Worm (Caenorhabditis elegans) whole organism, young adult: ENCODE measurements around the gene gbf-1.

Experiments used
- B0261.1 ChIP-seq: sonication (generic microtip); optimal IDR thresholded peaks from 2 replicates; lab custom pipeline; 2016; ENCODE audit warnings: mild to moderate bottlenecking, missing genetic modification characterization, moderate library complexity, missing compliant biosample characterization
- C06A6.2 ChIP-seq: fragments of 200-800 bp; sonication (Bioruptor generic); conservative IDR thresholded peaks from 2 replicates; pipeline ENCODE4 v1.3.6; 2022; ENCODE audit warnings: missing genetic modification characterization, missing compliant biosample characterization
- C17E4.6 ChIP-seq: fragments of 200-800 bp; sonication (Bioruptor generic); IDR thresholded peaks from 2 replicates; pipeline ENCODE4 v1.3.6; 2022; ENCODE audit warnings: missing genetic modification reagents, missing genetic modification characterization, missing compliant biosample characterization
- F10E7.11 ChIP-seq: sonication (generic microtip); optimal IDR thresholded peaks from 2 replicates; lab custom pipeline; 2017; ENCODE audit warnings: mild to moderate bottlenecking, missing genetic modification characterization, moderate library complexity, missing compliant biosample characterization
- F23B12.7 ChIP-seq: sonication (generic microtip); optimal IDR thresholded peaks from 2 replicates; lab custom pipeline; 2017; ENCODE audit warnings: missing genetic modification characterization, mild to moderate bottlenecking, missing compliant biosample characterization, antibody characterized with exemption, moderate library complexity; ENCODE audit not compliant: insufficient read depth
- F39B2.1 ChIP-seq: fragments of 200-800 bp; sonication (Bioruptor generic); IDR thresholded peaks from 2 replicates; pipeline ENCODE4 v1.3.6; 2022; ENCODE audit warnings: missing genetic modification reagents, missing genetic modification characterization, missing compliant biosample characterization
- F55B11.4 ChIP-seq: sonication (generic microtip); optimal IDR thresholded peaks from 2 replicates; lab custom pipeline; 2016; ENCODE audit warnings: missing compliant biosample characterization, missing genetic modification characterization, borderline replicate concordance; ENCODE audit not compliant: insufficient read depth
- F57A8.1 ChIP-seq: fragments of 200-800 bp; sonication (Bioruptor generic); optimal IDR thresholded peaks from 2 replicates; lab custom pipeline; 2018; ENCODE audit warnings: mild to moderate bottlenecking, missing genetic modification characterization, moderate library complexity, missing compliant biosample characterization
- K11D2.4 ChIP-seq: fragments of 200-800 bp; sonication (Bioruptor generic); IDR thresholded peaks from 2 replicates; pipeline ENCODE4 v1.3.6; 2022; ENCODE audit warnings: missing genetic modification reagents, missing genetic modification characterization, missing compliant biosample characterization
- K12H6.12 ChIP-seq: fragments of 200-800 bp; sonication (Bioruptor generic); optimal IDR thresholded peaks from 2 replicates; lab custom pipeline; 2018; ENCODE audit warnings: mild to moderate bottlenecking, missing genetic modification characterization, missing compliant biosample characterization
- Y53F4B.3 ChIP-seq: fragments of 200-800 bp; sonication (Bioruptor generic); IDR thresholded peaks from 2 replicates; pipeline ENCODE4 v1.3.6; 2022; ENCODE audit warnings: missing genetic modification reagents, missing genetic modification characterization, missing compliant biosample characterization
- Y79H2A.3 ChIP-seq: fragments of 200-800 bp; sonication (Bioruptor generic); conservative IDR thresholded peaks from 2 replicates; pipeline ENCODE4 v1.3.6; 2022; ENCODE audit warnings: missing genetic modification reagents, missing genetic modification characterization, missing compliant biosample characterization
- ZK185.1 ChIP-seq: sonication (generic microtip); optimal IDR thresholded peaks from 2 replicates; lab custom pipeline; 2016; ENCODE audit warnings: mild to moderate bottlenecking, missing genetic modification characterization, missing compliant biosample characterization; ENCODE audit not compliant: poor library complexity, severe bottlenecking
- aptf-2 ChIP-seq: fragments of 200-800 bp; sonication (Bioruptor generic); conservative IDR thresholded peaks from 2 replicates; pipeline ENCODE4 v1.3.6; 2022; ENCODE audit warnings: missing genetic modification reagents, missing genetic modification characterization, missing compliant biosample characterization
- aptf-3 ChIP-seq: fragments of 200-800 bp; sonication (Bioruptor generic); IDR thresholded peaks from 2 replicates; pipeline ENCODE4 v1.3.6; 2022; ENCODE audit warnings: missing genetic modification characterization, missing compliant biosample characterization
- atf-7 ChIP-seq: sonication (generic microtip); optimal IDR thresholded peaks from 2 replicates; lab custom pipeline; 2017; ENCODE audit warnings: mild to moderate bottlenecking, missing genetic modification characterization, missing compliant biosample characterization
- bed-2 ChIP-seq: fragments of 200-800 bp; sonication (Bioruptor generic); IDR thresholded peaks from 2 replicates; pipeline ENCODE4 v1.3.6; 2022; ENCODE audit warnings: missing genetic modification reagents, missing genetic modification characterization, missing compliant biosample characterization
- cebp-1 ChIP-seq, 2 experiments: fragments of 200-800 bp in 1 of 2; sonication (Bioruptor generic) in 1 of 2; sonication (generic microtip) in 1 of 2; IDR thresholded peaks in 1 of 2; optimal IDR thresholded peaks in 1 of 2; 2 replicates each; pipeline versions ENCODE4 v1.3.6 to Lab custom; 2017 to 2022; ENCODE audit warnings: missing compliant biosample characterization in 2 of 2, missing genetic modification characterization in 2 of 2, mild to moderate bottlenecking in 1 of 2, missing genetic modification reagents in 1 of 2, moderate library complexity in 1 of 2
- ceh-100 ChIP-seq: fragments of 200-800 bp; sonication (Bioruptor generic); IDR thresholded peaks from 2 replicates; pipeline ENCODE4 v1.3.6; 2022; ENCODE audit warnings: missing genetic modification reagents, missing genetic modification characterization, missing compliant biosample characterization
- ceh-27 ChIP-seq: fragments of 200-800 bp; sonication (Bioruptor generic); optimal IDR thresholded peaks from 2 replicates; lab custom pipeline; 2018; ENCODE audit warnings: mild to moderate bottlenecking, missing genetic modification characterization, moderate library complexity, missing compliant biosample characterization
- ceh-58 ChIP-seq: fragments of 200-800 bp; sonication (Bioruptor generic); IDR thresholded peaks from 2 replicates; pipeline ENCODE4 v1.3.6; 2022; ENCODE audit warnings: missing genetic modification characterization, missing compliant biosample characterization
- dpff-1 ChIP-seq: sonication (generic microtip); optimal IDR thresholded peaks from 2 replicates; lab custom pipeline; 2017; ENCODE audit warnings: mild to moderate bottlenecking, missing genetic modification characterization, missing compliant biosample characterization
- ekl-4 ChIP-seq: fragments of 200-800 bp; sonication (Bioruptor generic); IDR thresholded peaks from 2 replicates; pipeline ENCODE4 v1.3.6; 2022; ENCODE audit warnings: missing genetic modification reagents, missing genetic modification characterization, missing compliant biosample characterization
- ets-4 ChIP-seq: fragments of 200-800 bp; sonication (Bioruptor generic); optimal IDR thresholded peaks from 2 replicates; lab custom pipeline; 2018; ENCODE audit warnings: mild to moderate bottlenecking, missing genetic modification characterization, missing compliant biosample characterization
- gei-17 ChIP-seq: fragments of 200-800 bp; sonication (Bioruptor generic); optimal IDR thresholded peaks from 2 replicates; lab custom pipeline; 2018; ENCODE audit warnings: mild to moderate bottlenecking, missing genetic modification characterization, missing compliant biosample characterization
- hmg-1.2 ChIP-seq: fragments of 200-800 bp; sonication (Bioruptor generic); IDR thresholded peaks from 2 replicates; pipeline ENCODE4 v1.3.6; 2022; ENCODE audit warnings: missing genetic modification reagents, missing genetic modification characterization, missing compliant biosample characterization
- let-526 ChIP-seq: fragments of 200-800 bp; sonication (Bioruptor generic); IDR thresholded peaks from 2 replicates; pipeline ENCODE4 v1.3.6; 2022; ENCODE audit warnings: missing genetic modification reagents, missing genetic modification characterization, missing compliant biosample characterization
- lin-26 ChIP-seq: fragments of 200-800 bp; sonication (Bioruptor generic); IDR thresholded peaks from 2 replicates; pipeline ENCODE4 v1.3.6; 2022; ENCODE audit warnings: missing genetic modification reagents, missing genetic modification characterization, missing compliant biosample characterization
- lin-35 ChIP-seq, 3 experiments: fragments of 150-350 bp in 2 of 3; sonication (generic microtip) in 1 of 3; optimal IDR thresholded peaks; 2 replicates each; lab custom pipeline; 2014 to 2018; ENCODE audit warnings: missing biosample characterization in 3 of 3, missing genetic modification characterization in 3 of 3, missing genetic modification reagents in 3 of 3
- lin-40 ChIP-seq: sonication (generic microtip); optimal IDR thresholded peaks from 2 replicates; lab custom pipeline; 2016; ENCODE audit warnings: missing genetic modification characterization, mild to moderate bottlenecking, missing compliant biosample characterization, missing genotype, missing genetic modification reagents
- lsl-1 ChIP-seq: fragments of 200-800 bp; sonication (Bioruptor generic); optimal IDR thresholded peaks from 2 replicates; lab custom pipeline; 2018; ENCODE audit warnings: mild to moderate bottlenecking, missing genetic modification characterization, moderate library complexity, missing compliant biosample characterization
- lsy-27 ChIP-seq: sonication (generic microtip); optimal IDR thresholded peaks from 2 replicates; lab custom pipeline; 2017; ENCODE audit warnings: missing genetic modification characterization, mild to moderate bottlenecking, missing compliant biosample characterization, antibody characterized with exemption, missing genotype, borderline replicate concordance; ENCODE audit not compliant: insufficient read depth
- madf-10 ChIP-seq: sonication (generic microtip); optimal IDR thresholded peaks from 2 replicates; lab custom pipeline; 2016; ENCODE audit warnings: mild to moderate bottlenecking, missing genetic modification characterization, missing compliant biosample characterization
- mcd-1 ChIP-seq: fragments of 200-800 bp; sonication (Bioruptor generic); IDR thresholded peaks from 2 replicates; pipeline ENCODE4 v1.3.6; 2022; ENCODE audit warnings: missing genetic modification reagents, missing genetic modification characterization, missing compliant biosample characterization
- nfya-1 ChIP-seq: sonication (generic microtip); optimal IDR thresholded peaks from 2 replicates; lab custom pipeline; 2017; ENCODE audit warnings: antibody characterized with exemption, missing compliant biosample characterization, missing genetic modification characterization, borderline replicate concordance; ENCODE audit not compliant: insufficient read depth
- nfyb-1 ChIP-seq: fragments of 200-800 bp; sonication (Bioruptor generic); IDR thresholded peaks from 2 replicates; pipeline ENCODE4 v1.3.6; 2022; ENCODE audit warnings: missing genetic modification reagents, missing genetic modification characterization, missing compliant biosample characterization
- nhr-27 ChIP-seq: fragments of 200-800 bp; sonication (Bioruptor generic); optimal IDR thresholded peaks from 2 replicates; lab custom pipeline; 2018; ENCODE audit warnings: mild to moderate bottlenecking, missing genetic modification characterization, moderate library complexity, missing compliant biosample characterization
- snpc-4 ChIP-seq, 5 experiments: fragments of 150-350 bp in 1 of 5; sonication (generic microtip) in 4 of 5; optimal IDR thresholded peaks; 2 replicates each; lab custom pipeline; 2014 to 2018; ENCODE audit warnings: missing genetic modification characterization in 5 of 5, missing biosample characterization in 3 of 5, antibody characterized with exemption in 2 of 5, mild to moderate bottlenecking in 2 of 5, missing compliant biosample characterization in 2 of 5, missing genotype in 2 of 5, moderate library complexity in 2 of 5, missing genetic modification reagents in 1 of 5
- somi-1 ChIP-seq: fragments of 200-800 bp; sonication (Bioruptor generic); optimal IDR thresholded peaks from 2 replicates; lab custom pipeline; 2018; ENCODE audit warnings: mild to moderate bottlenecking, missing genetic modification characterization, missing compliant biosample characterization
- zfh-2 ChIP-seq: fragments of 200-800 bp; sonication (Bioruptor generic); conservative IDR thresholded peaks from 2 replicates; pipeline ENCODE4 v1.3.6; 2022; ENCODE audit warnings: missing genetic modification reagents, missing genetic modification characterization, missing compliant biosample characterization
- zim-3 ChIP-seq: sonication (generic microtip); optimal IDR thresholded peaks from 2 replicates; lab custom pipeline; 2017; ENCODE audit warnings: mild to moderate bottlenecking, missing genetic modification characterization, moderate library complexity, missing compliant biosample characterization
- ztf-22 ChIP-seq: fragments of 200-800 bp; sonication (Bioruptor generic); optimal IDR thresholded peaks from 2 replicates; lab custom pipeline; 2018; ENCODE audit warnings: mild to moderate bottlenecking, missing genetic modification characterization, moderate library complexity, missing compliant biosample characterization
- ztf-25 ChIP-seq: fragments of 200-800 bp; sonication (Bioruptor generic); IDR thresholded peaks from 2 replicates; pipeline ENCODE4 v1.3.6; 2022; ENCODE audit warnings: missing genetic modification reagents, missing genetic modification characterization, missing compliant biosample characterization
- ztf-26 ChIP-seq: sonication (generic microtip); optimal IDR thresholded peaks from 2 replicates; lab custom pipeline; 2017; ENCODE audit warnings: missing genetic modification characterization, missing compliant biosample characterization
- ztf-3 ChIP-seq: fragments of 200-800 bp; sonication (Bioruptor generic); optimal IDR thresholded peaks from 2 replicates; lab custom pipeline; 2018; ENCODE audit warnings: mild to moderate bottlenecking, missing genetic modification characterization, missing compliant biosample characterization

gbf-1 gene

ce11 chrIII:11740868-11741267, 32.6 kb downstream of the gbf-1 start:
- TF ChIP-seq ceh-27 (no peak), let-526 (no peak), F23B12.7 (tag; lab: Kevin White, UChicago) (no peak), Y79H2A.3 (GFP tag; lab: Robert Waterston, UW) (no peak), lsl-1 (GFP tag; lab: Kevin White, UChicago) (no peak), K11D2.4 (GFP tag; lab: Robert Waterston, UW) (no peak), bed-2 (GFP tag; lab: Robert Waterston, UW) (no peak), lsy-27 (tag; lab: Kevin White, UChicago) (no peak), ztf-22 (GFP tag; lab: Kevin White, UChicago) (no peak), aptf-3 (GFP tag; lab: Robert Waterston, UW) (no peak), B0261.1 (tag; lab: Kevin White, UChicago) (no peak), ceh-58 (no peak), zim-3 (no peak), ceh-100 (GFP tag; lab: Robert Waterston, UW) (no peak), dpff-1 (tag; lab: Kevin White, UChicago) (no peak)

ce11 chrIII:11738482-11738881, 35.0 kb downstream of the gbf-1 start:
- TF ChIP-seq C06A6.2 (0 out of 2 replicates have a peak, but pooled peaks have one; percentile 22), ztf-26 (peak; percentile 65), hmg-1.2 (GFP tag; lab: Robert Waterston, UW) (peak; percentile 42; the same call in 1 of the 2 replicates), lin-35 (GFP tag; optimal IDR thresholded peaks at IDR 0.05; lab: Kevin White, UChicago) (peak in 1 of 3 experiments; percentile 53), lin-26 (GFP tag; lab: Robert Waterston, UW) (peak; percentile 63; the same call in 1 of the 2 replicates), mcd-1 (GFP tag; lab: Robert Waterston, UW) (peak; percentile 9; the same call in 1 of the 2 replicates), atf-7 (tag; lab: Kevin White, UChicago) (peak; percentile 32), nhr-27 (no peak), lin-40 (tag; lab: Kevin White, UChicago) (peak; percentile 61), aptf-2 (GFP tag; lab: Robert Waterston, UW) (no peak), somi-1 (peak; percentile 80), F57A8.1 (GFP tag; lab: Kevin White, UChicago) (no peak), nfya-1 (tag; lab: Kevin White, UChicago) (no peak), K12H6.12 (tag; lab: Kevin White, UChicago) (peak; percentile 45), snpc-4 (GFP tag; optimal IDR thresholded peaks at IDR 0.05; lab: Kevin White, UChicago) (no peak), snpc-4 (tag; optimal IDR thresholded peaks at IDR 0.05; lab: Kevin White, UChicago) (peak in 1 of 4 experiments; percentile 0), cebp-1 (GFP tag; IDR thresholded peaks at IDR 0.05; lab: Robert Waterston, UW) (no peak), cebp-1 (tag; optimal IDR thresholded peaks at IDR 0.05; lab: Kevin White, UChicago) (peak; percentile 66)

- no peak for TF ChIP-seq C17E4.6
- TF ChIP-seq ekl-4 (GFP tag; lab: Robert Waterston, UW) = no peak
- TF ChIP-seq ztf-25 (GFP tag; lab: Robert Waterston, UW) = no peak
- TF ChIP-seq ztf-3 (GFP tag; lab: Kevin White, UChicago) = no peak
- TF ChIP-seq C06A6.2 = no peak
- no peak for TF ChIP-seq F10E7.11 (tag; lab: Kevin White, UChicago)
- no peak for TF ChIP-seq ZK185.1 (tag; lab: Kevin White, UChicago)
- TF ChIP-seq ets-4 (GFP tag; lab: Kevin White, UChicago) = no peak
- no peak for TF ChIP-seq ceh-27
- no peak for TF ChIP-seq zfh-2
- TF ChIP-seq gei-17 (GFP tag; lab: Kevin White, UChicago) = no peak
- TF ChIP-seq madf-10 = no peak
- no peak for TF ChIP-seq nfyb-1 (GFP tag; lab: Robert Waterston, UW)
- TF ChIP-seq F55B11.4 (tag; lab: Kevin White, UChicago) = no peak
- no peak for TF ChIP-seq F39B2.1 (GFP tag; lab: Robert Waterston, UW)
- no peak for TF ChIP-seq Y53F4B.3
These were observed 36.0 kb downstream of the gbf-1 start, which contains the start of gene sup-1 for ce11 chrIII:11737527-11737926. sup-1 (minus strand) TSS chrIII:11737627.
